Fruit fly (Drosophila melanogaster) whole organism, embryonic: ENCODE results near the gene CG12522.

Experiments
- Atf6 ChIP-seq: fragments of 200-800 bp; sonication (Bioruptor generic); IDR thresholded peaks from 2 replicates; pipeline ENCODE4 v1.3.6; 2022; ENCODE audit warnings: missing biosample characterization, missing genetic modification characterization
- B-H2 ChIP-seq: fragments of 200-800 bp; sonication (Bioruptor generic); optimal IDR thresholded peaks from 2 replicates; lab custom pipeline; 2018; ENCODE audit warnings: missing biosample characterization, mild to moderate bottlenecking, missing genetic modification characterization
- CG12391 ChIP-seq: fragments of 200-800 bp; sonication (Bioruptor generic); optimal IDR thresholded peaks from 3 replicates; lab custom pipeline; 2018; ENCODE audit warnings: missing biosample characterization, mild to moderate bottlenecking, missing genetic modification characterization, moderate library complexity
- CG12659 ChIP-seq: fragments of 200-800 bp; sonication (Bioruptor generic); optimal IDR thresholded peaks from 3 replicates; lab custom pipeline; 2017; ENCODE audit warnings: mild to moderate bottlenecking, missing biosample characterization, missing genetic modification reagents, missing genetic modification characterization
- CG13287 ChIP-seq: fragments of 200-800 bp; sonication (Bioruptor generic); IDR thresholded peaks from 2 replicates; pipeline ENCODE4 v1.3.6; 2022; ENCODE audit warnings: missing biosample characterization, missing genetic modification characterization; ENCODE audit not compliant: partially characterized antibody
- CG15514 ChIP-seq: fragments of 200-800 bp; sonication (Bioruptor generic); optimal IDR thresholded peaks from 3 replicates; lab custom pipeline; 2017; ENCODE audit warnings: missing biosample characterization, missing genetic modification characterization, mild to moderate bottlenecking, moderate library complexity, missing genetic modification reagents
- CG1603 ChIP-seq: fragments of 200-800 bp; sonication (Bioruptor generic); optimal IDR thresholded peaks from 2 replicates; lab custom pipeline; 2019; ENCODE audit warnings: missing biosample characterization, mild to moderate bottlenecking, missing genetic modification characterization, moderate library complexity
- CG16863 ChIP-seq: fragments of 200-800 bp; sonication (Bioruptor generic); optimal IDR thresholded peaks from 3 replicates; lab custom pipeline; 2016; ENCODE audit warnings: missing biosample characterization, missing genetic modification characterization
- CG18476 ChIP-seq: fragments of 200-800 bp; sonication (Bioruptor generic); optimal IDR thresholded peaks from 2 replicates; lab custom pipeline; 2016; ENCODE audit warnings: missing biosample characterization, mild to moderate bottlenecking, missing genetic modification characterization
- CG3281 ChIP-seq: fragments of 200-800 bp; sonication (Bioruptor generic); optimal IDR thresholded peaks from 3 replicates; lab custom pipeline; 2017; ENCODE audit warnings: missing biosample characterization, mild to moderate bottlenecking, missing genetic modification characterization
- CG3995 ChIP-seq: fragments of 200-800 bp; sonication (Bioruptor generic); optimal IDR thresholded peaks from 3 replicates; lab custom pipeline; 2016; ENCODE audit warnings: missing biosample characterization, missing genetic modification characterization
- CG4617 ChIP-seq: fragments of 200-800 bp; sonication (Bioruptor generic); optimal IDR thresholded peaks from 3 replicates; lab custom pipeline; 2016; ENCODE audit warnings: missing biosample characterization, missing genetic modification characterization, borderline replicate concordance
- CG7556 ChIP-seq: fragments of 200-800 bp; sonication (Bioruptor generic); optimal IDR thresholded peaks from 2 replicates; lab custom pipeline; 2017; ENCODE audit warnings: missing biosample characterization, mild to moderate bottlenecking, missing genetic modification characterization
- CG7928 ChIP-seq: fragments of 200-800 bp; sonication (Bioruptor generic); optimal IDR thresholded peaks from 2 replicates; lab custom pipeline; 2017; ENCODE audit warnings: missing biosample characterization, mild to moderate bottlenecking, missing genetic modification characterization
- CG8089 ChIP-seq: fragments of 200-800 bp; sonication (Bioruptor generic); optimal IDR thresholded peaks from 3 replicates; lab custom pipeline; 2016; ENCODE audit warnings: missing biosample characterization, missing genetic modification characterization
- CG9727 ChIP-seq: fragments of 200-800 bp; sonication (Bioruptor generic); optimal IDR thresholded peaks from 3 replicates; lab custom pipeline; 2017; ENCODE audit warnings: missing biosample characterization, mild to moderate bottlenecking, missing genetic modification characterization
- CG9797 ChIP-seq: fragments of 200-800 bp; sonication (Bioruptor generic); optimal IDR thresholded peaks from 3 replicates; lab custom pipeline; 2018; ENCODE audit warnings: missing biosample characterization, mild to moderate bottlenecking, missing genetic modification characterization
- CoRest ChIP-seq: fragments of 200-800 bp; sonication (Bioruptor generic); optimal IDR thresholded peaks from 3 replicates; lab custom pipeline; 2018; ENCODE audit warnings: missing biosample characterization, mild to moderate bottlenecking, missing genetic modification characterization, moderate library complexity
- Dek ChIP-seq: fragments of 200-800 bp; sonication (Bioruptor generic); optimal IDR thresholded peaks from 3 replicates; lab custom pipeline; 2019; ENCODE audit warnings: missing biosample characterization, mild to moderate bottlenecking, missing genetic modification characterization, moderate library complexity
- Dp ChIP-seq: fragments of 200-800 bp; sonication (Bioruptor generic); optimal IDR thresholded peaks from 2 replicates; lab custom pipeline; 2018; ENCODE audit warnings: missing biosample characterization, mild to moderate bottlenecking, missing genetic modification characterization, moderate library complexity
- E2f2 ChIP-seq: fragments of 200-800 bp; sonication (Bioruptor generic); IDR thresholded peaks from 2 replicates; pipeline ENCODE4 v1.3.6; 2022; ENCODE audit warnings: missing biosample characterization, missing genetic modification characterization
- Hand ChIP-seq: fragments of 200-800 bp; sonication (Bioruptor generic); optimal IDR thresholded peaks from 2 replicates; lab custom pipeline; 2017; ENCODE audit warnings: mild to moderate bottlenecking, missing biosample characterization, missing genetic modification reagents, missing genetic modification characterization
- HmgD ChIP-seq: fragments of 200-800 bp; sonication (Bioruptor generic); optimal IDR thresholded peaks from 3 replicates; lab custom pipeline; 2016; ENCODE audit warnings: missing biosample characterization, missing genetic modification characterization
- Hr78 ChIP-seq, 2 experiments: fragments of 200-800 bp in 1 of 2; fragments of >200 bp in 1 of 2; sonication (Bioruptor generic) in 1 of 2; optimal IDR thresholded peaks; 2 replicates each; lab custom pipeline; 2017 to 2019; ENCODE audit warnings: missing biosample characterization in 2 of 2, missing genetic modification characterization in 2 of 2, mild to moderate bottlenecking in 1 of 2, moderate library complexity in 1 of 2
- MESR4 ChIP-seq: fragments of 200-800 bp; sonication (Bioruptor generic); optimal IDR thresholded peaks from 2 replicates; lab custom pipeline; 2018; ENCODE audit warnings: missing biosample characterization, mild to moderate bottlenecking, missing genetic modification characterization, moderate library complexity
- Myb ChIP-seq: fragments of 200-800 bp; sonication (Bioruptor generic); optimal IDR thresholded peaks from 2 replicates; lab custom pipeline; 2016; ENCODE audit warnings: missing biosample characterization, missing genetic modification characterization
- PHDP ChIP-seq: fragments of 200-800 bp; sonication (Bioruptor generic); optimal IDR thresholded peaks from 3 replicates; lab custom pipeline; 2018; ENCODE audit warnings: missing biosample characterization, mild to moderate bottlenecking, missing genetic modification characterization, moderate library complexity
- Taf1 ChIP-seq: fragments of 200-800 bp; sonication (Bioruptor generic); IDR thresholded peaks from 2 replicates; pipeline ENCODE4 v1.3.6; 2022; ENCODE audit warnings: missing biosample characterization, missing genetic modification characterization
- cato ChIP-seq: fragments of 200-800 bp; sonication (Bioruptor generic); optimal IDR thresholded peaks from 2 replicates; lab custom pipeline; 2016; ENCODE audit warnings: missing biosample characterization, missing genetic modification characterization, borderline replicate concordance
- cg ChIP-seq: fragments of 200-800 bp; sonication (Bioruptor generic); optimal IDR thresholded peaks from 3 replicates; lab custom pipeline; 2019; ENCODE audit warnings: missing biosample characterization, mild to moderate bottlenecking, missing genetic modification characterization, moderate library complexity
- crol ChIP-seq: fragments of 200-800 bp; sonication (Bioruptor generic); IDR thresholded peaks from 2 replicates; pipeline ENCODE4 v1.3.6; 2022; ENCODE audit warnings: missing biosample characterization, missing genetic modification characterization
- ems ChIP-seq: fragments of 200-800 bp; sonication (Bioruptor generic); optimal IDR thresholded peaks from 3 replicates; lab custom pipeline; 2016; ENCODE audit warnings: missing biosample characterization, missing genetic modification characterization
- exex ChIP-seq: fragments of 200-800 bp; sonication (Bioruptor generic); optimal IDR thresholded peaks from 4 replicates; lab custom pipeline; 2018; ENCODE audit warnings: missing biosample characterization, mild to moderate bottlenecking, missing genetic modification characterization, moderate library complexity
- gcm ChIP-seq: fragments of 200-800 bp; sonication (Bioruptor generic); optimal IDR thresholded peaks from 2 replicates; lab custom pipeline; 2019; ENCODE audit warnings: missing biosample characterization, mild to moderate bottlenecking, missing genetic modification characterization, moderate library complexity
- gem ChIP-seq: fragments of 200-800 bp; sonication (Bioruptor generic); optimal IDR thresholded peaks from 2 replicates; lab custom pipeline; 2019; ENCODE audit warnings: missing biosample characterization, mild to moderate bottlenecking, missing genetic modification characterization, moderate library complexity
- knrl ChIP-seq: fragments of 200-800 bp; sonication (Bioruptor generic); IDR thresholded peaks from 3 replicates; pipeline ENCODE4 v1.3.6; 2022; ENCODE audit warnings: missing biosample characterization, missing genetic modification characterization; ENCODE audit not compliant: partially characterized antibody
- lab ChIP-seq: fragments of 200-800 bp; sonication (Bioruptor generic); optimal IDR thresholded peaks from 3 replicates; lab custom pipeline; 2017; ENCODE audit warnings: missing biosample characterization, missing genetic modification characterization, mild to moderate bottlenecking, moderate library complexity, missing genetic modification reagents
- nmo ChIP-seq: fragments of 200-800 bp; sonication (Bioruptor generic); optimal IDR thresholded peaks from 2 replicates; lab custom pipeline; 2018; ENCODE audit warnings: missing biosample characterization, mild to moderate bottlenecking, missing genetic modification characterization, moderate library complexity
- nom ChIP-seq: fragments of 200-800 bp; sonication (Bioruptor generic); optimal IDR thresholded peaks from 2 replicates; lab custom pipeline; 2017; ENCODE audit warnings: missing biosample characterization, missing genetic modification characterization, mild to moderate bottlenecking, moderate library complexity, missing genetic modification reagents
- pho ChIP-seq: fragments of 200-800 bp; sonication (Bioruptor generic); optimal IDR thresholded peaks from 2 replicates; lab custom pipeline; 2016; ENCODE audit warnings: missing biosample characterization, missing genetic modification characterization
- sens ChIP-seq: fragments of 200-800 bp; sonication (Bioruptor generic); peaks from one replicate; lab custom pipeline; 2016; ENCODE audit warnings: missing biosample characterization, missing genetic modification characterization
- ssp ChIP-seq: fragments of 200-800 bp; sonication (Bioruptor generic); IDR thresholded peaks from 2 replicates; pipeline ENCODE4 v1.3.6; 2022; ENCODE audit warnings: missing biosample characterization, missing genetic modification characterization
- stwl ChIP-seq: fragments of 200-800 bp; sonication (Bioruptor generic); optimal IDR thresholded peaks from 3 replicates; lab custom pipeline; 2018; ENCODE audit warnings: missing biosample characterization, mild to moderate bottlenecking, missing genetic modification characterization, moderate library complexity
- tna ChIP-seq: fragments of 200-800 bp; sonication (Bioruptor generic); IDR thresholded peaks from 2 replicates; pipeline ENCODE4 v1.3.6; 2022; ENCODE audit warnings: missing biosample characterization, missing genetic modification characterization; ENCODE audit not compliant: partially characterized antibody
- toy ChIP-seq: fragments of 200-800 bp; sonication (Bioruptor generic); IDR thresholded peaks from 2 replicates; pipeline ENCODE4 v1.3.6; 2022; ENCODE audit warnings: missing biosample characterization, missing genetic modification characterization
- vnd ChIP-seq: fragments of 200-800 bp; sonication (Bioruptor generic); IDR thresholded peaks from 3 replicates; pipeline ENCODE4 v1.3.6; 2022; ENCODE audit warnings: missing biosample characterization, missing genetic modification characterization; ENCODE audit not compliant: partially characterized antibody

CG12522 gene

dm6 chr3L:11113198-11114197 is 5.5 kb downstream of the CG12522 start, which contains the start of gene Sod1:
Gene Sod1, minus strand, starts transcription at chr3L:11113740.
- peak; percentile 57 for TF ChIP-seq stwl
- peak; percentile 81 for TF ChIP-seq E2f2 (GFP tag; lab: Robert Waterston, UW)
- peak; percentile 73 for TF ChIP-seq Dp (GFP tag; lab: Kevin White, UChicago)
- peak in 1 of 2 experiments; percentile 97 for TF ChIP-seq Hr78 (GFP tag; optimal IDR thresholded peaks at IDR 0.05; lab: Kevin White, UChicago)
- TF ChIP-seq CG12391 (tag; lab: Kevin White, UChicago), result peak; percentile 20
- no peak for TF ChIP-seq toy
- TF ChIP-seq CG9727, result peak; percentile 5
- TF ChIP-seq CG16863 (GFP tag; lab: Kevin White, UChicago), result no peak
- TF ChIP-seq tna (GFP tag; lab: Robert Waterston, UW), result no peak
- no peak for TF ChIP-seq Hand (GFP tag; lab: Kevin White, UChicago)
- TF ChIP-seq CG7556 (GFP tag; lab: Kevin White, UChicago), result no peak
- peak; percentile 69 for TF ChIP-seq sens (GFP tag; lab: Kevin White, UChicago)
- no peak for TF ChIP-seq gem (tag; lab: Kevin White, UChicago)
- no peak for TF ChIP-seq B-H2 (GFP tag; lab: Kevin White, UChicago)
- TF ChIP-seq vnd (GFP tag; lab: Robert Waterston, UW), result 0 out of 3 replicates have a peak, but pooled peaks have one; percentile 12
- peak; percentile 75 for TF ChIP-seq MESR4 (GFP tag; lab: Kevin White, UChicago)
- no peak for TF ChIP-seq ems (GFP tag; lab: Kevin White, UChicago)
- no peak for TF ChIP-seq lab (GFP tag; lab: Kevin White, UChicago)
- TF ChIP-seq knrl (GFP tag; lab: Robert Waterston, UW), result peak; percentile 12; the same call in 1 of the 3 replicates
- no peak for TF ChIP-seq gcm
- peak; percentile 30 for TF ChIP-seq cg (GFP tag; lab: Kevin White, UChicago)
- peak; percentile 34 for TF ChIP-seq CG12659 (GFP tag; lab: Kevin White, UChicago)
- TF ChIP-seq ssp (GFP tag; lab: Robert Waterston, UW), result peak; percentile 76
- TF ChIP-seq nom (GFP tag; lab: Kevin White, UChicago), result peak; percentile 98
- TF ChIP-seq nmo, result peak; percentile 31
- TF ChIP-seq pho (GFP tag; lab: Kevin White, UChicago), result no peak
- peak; percentile 25 for TF ChIP-seq PHDP
- TF ChIP-seq HmgD (GFP tag; lab: Kevin White, UChicago), result peak; percentile 39
- TF ChIP-seq CG13287 (GFP tag; lab: Robert Waterston, UW), result peak; percentile 38; the same call in 1 of the 2 replicates
- TF ChIP-seq CG3995, result peak; percentile 89
- TF ChIP-seq CG7928, result no peak
- TF ChIP-seq CoRest (tag; lab: Kevin White, UChicago), result peak; percentile 26
- TF ChIP-seq cato (GFP tag; lab: Kevin White, UChicago), result no peak
- TF ChIP-seq CG18476, result no peak
- TF ChIP-seq CG4617 (GFP tag; lab: Kevin White, UChicago), result peak; percentile 40
- peak; percentile 56 for TF ChIP-seq Myb (GFP tag; lab: Kevin White, UChicago)
- TF ChIP-seq Dek (tag; lab: Kevin White, UChicago), result peak; percentile 9
- no peak for TF ChIP-seq CG3281 (GFP tag; lab: Kevin White, UChicago)
- TF ChIP-seq Taf1 (GFP tag; lab: Robert Waterston, UW), result no peak
- TF ChIP-seq CG1603 (tag; lab: Kevin White, UChicago), result peak; percentile 27
- peak; percentile 61 for TF ChIP-seq CG9797 (GFP tag; lab: Kevin White, UChicago)
- TF ChIP-seq Atf6, result 0 out of 2 replicates have a peak, but pooled peaks have one; percentile 8
- TF ChIP-seq exex (tag; lab: Kevin White, UChicago), result peak; percentile 30
- no peak for TF ChIP-seq CG8089 (GFP tag; lab: Kevin White, UChicago)
- TF ChIP-seq CG15514 (GFP tag; lab: Kevin White, UChicago), result peak; percentile 98
- peak; percentile 93 for TF ChIP-seq crol
